Worm (Caenorhabditis elegans) whole organism, L1 larva: ENCODE measurements around the gene B0244.6.

Experiments
- C16A3.4 ChIP-seq: fragments of 150-350 bp; optimal IDR thresholded peaks from 2 replicates; lab custom pipeline; 2014; ENCODE audit warnings: missing biosample characterization, missing genetic modification characterization
- C34B4.2 ChIP-seq: sonication (generic microtip); optimal IDR thresholded peaks from 2 replicates; lab custom pipeline; 2017; ENCODE audit warnings: mild to moderate bottlenecking, missing genetic modification characterization, missing compliant biosample characterization
- F16B12.6 ChIP-seq: fragments of 150-350 bp; optimal IDR thresholded peaks from 2 replicates; lab custom pipeline; 2014; ENCODE audit warnings: missing biosample characterization, missing genetic modification characterization
- Y116A8C.19 ChIP-seq: sonication (generic microtip); optimal IDR thresholded peaks from 2 replicates; lab custom pipeline; 2016; ENCODE audit warnings: missing compliant biosample characterization, missing genetic modification characterization, borderline replicate concordance
- aha-1 ChIP-seq: fragments of 150-350 bp; optimal IDR thresholded peaks from 2 replicates; lab custom pipeline; 2014; ENCODE audit warnings: missing biosample characterization, missing genetic modification characterization
- alr-1 ChIP-seq: fragments of 200-800 bp; sonication (Bioruptor generic); optimal IDR thresholded peaks from 2 replicates; lab custom pipeline; 2018; ENCODE audit warnings: borderline replicate concordance, mild to moderate bottlenecking, missing genetic modification characterization, missing compliant biosample characterization
- aly-2 ChIP-seq: fragments of 150-350 bp; optimal IDR thresholded peaks from 2 replicates; lab custom pipeline; 2014; ENCODE audit warnings: missing biosample characterization, missing genetic modification characterization
- ceh-8 ChIP-seq: fragments of 200-800 bp; sonication (Bioruptor generic); optimal IDR thresholded peaks from 2 replicates; lab custom pipeline; 2018; ENCODE audit warnings: mild to moderate bottlenecking, missing genetic modification characterization, moderate library complexity, missing compliant biosample characterization
- ceh-82 ChIP-seq, 3 experiments: fragments of 150-350 bp in 1 of 3; sonication (generic microtip) in 2 of 3; optimal IDR thresholded peaks; 2 replicates each; lab custom pipeline; 2014 to 2017; ENCODE audit warnings: missing biosample characterization in 3 of 3, missing genetic modification characterization in 3 of 3
- ceh-88 ChIP-seq: fragments of 200-800 bp; sonication (Bioruptor generic); IDR thresholded peaks from 2 replicates; pipeline ENCODE4 v1.3.6; 2022; ENCODE audit warnings: missing genetic modification characterization, missing compliant biosample characterization
- ceh-90 ChIP-seq: sonication (generic microtip); optimal IDR thresholded peaks from 2 replicates; lab custom pipeline; 2016; ENCODE audit warnings: missing genetic modification characterization, missing compliant biosample characterization
- ces-1 ChIP-seq: fragments of 150-350 bp; optimal IDR thresholded peaks from 2 replicates; lab custom pipeline; 2014; ENCODE audit warnings: missing biosample characterization, missing genetic modification reagents, missing genetic modification characterization
- dpl-1 ChIP-seq, 3 experiments: fragments of 150-350 bp in 2 of 3; sonication (generic microtip) in 1 of 3; optimal IDR thresholded peaks; 2 replicates each; lab custom pipeline; 2014 to 2017; ENCODE audit warnings: missing biosample characterization in 3 of 3, missing genetic modification characterization in 3 of 3, missing genetic modification reagents in 3 of 3
- efl-1 ChIP-seq, 4 experiments: fragments of 150-350 bp; optimal IDR thresholded peaks in 3 of 4; peaks in 1 of 4; 1 replicate in 1 of 4; 2 replicates in 3 of 4; lab custom pipeline; 2014; ENCODE audit warnings: missing biosample characterization in 2 of 4, missing genetic modification characterization in 2 of 4, missing genetic modification reagents in 2 of 4
- efl-3 ChIP-seq: fragments of 200-800 bp; sonication (Bioruptor generic); optimal IDR thresholded peaks from 2 replicates; lab custom pipeline; 2018; ENCODE audit warnings: mild to moderate bottlenecking, missing genetic modification characterization, missing compliant biosample characterization
- egl-13 ChIP-seq: sonication (generic microtip); optimal IDR thresholded peaks from 2 replicates; lab custom pipeline; 2016; ENCODE audit warnings: missing genotype, missing genetic modification reagents, missing genetic modification characterization, missing compliant biosample characterization
- ets-5 ChIP-seq: fragments of 200-800 bp; sonication (Bioruptor generic); IDR thresholded peaks from 2 replicates; pipeline ENCODE4 v1.3.6; 2022; ENCODE audit warnings: missing genetic modification characterization, missing compliant biosample characterization
- fkh-10 ChIP-seq: sonication (generic microtip); optimal IDR thresholded peaks from 2 replicates; lab custom pipeline; 2017; ENCODE audit warnings: missing biosample characterization, missing genetic modification reagents, missing genetic modification characterization
- fkh-4 ChIP-seq: sonication (generic microtip); optimal IDR thresholded peaks from 2 replicates; lab custom pipeline; 2016; ENCODE audit warnings: missing compliant biosample characterization, missing genetic modification characterization, borderline replicate concordance
- fos-1 ChIP-seq: fragments of 150-350 bp; optimal IDR thresholded peaks from 2 replicates; lab custom pipeline; 2014; ENCODE audit warnings: missing biosample characterization, missing genetic modification characterization
- grh-1 ChIP-seq: fragments of 200-800 bp; sonication (Bioruptor generic); IDR thresholded peaks from 2 replicates; pipeline ENCODE4 v1.3.6; 2022; ENCODE audit warnings: missing genetic modification reagents, missing genetic modification characterization, missing compliant biosample characterization
- isw-1 ChIP-seq: fragments of 200-800 bp; sonication (Bioruptor generic); IDR thresholded peaks from 2 replicates; pipeline ENCODE4 v1.3.6; 2022; ENCODE audit warnings: missing genetic modification characterization, missing compliant biosample characterization
- jun-1 ChIP-seq: fragments of 150-350 bp; optimal IDR thresholded peaks from 2 replicates; lab custom pipeline; 2014; ENCODE audit warnings: missing biosample characterization, missing genetic modification reagents, missing genetic modification characterization
- lin-13 ChIP-seq: fragments of 150-350 bp; optimal IDR thresholded peaks from 2 replicates; lab custom pipeline; 2014; ENCODE audit warnings: missing biosample characterization, missing genetic modification reagents, missing genetic modification characterization
- lin-14 ChIP-seq: fragments of 200-800 bp; sonication (Bioruptor generic); optimal IDR thresholded peaks from 2 replicates; lab custom pipeline; 2018; ENCODE audit warnings: mild to moderate bottlenecking, missing genetic modification characterization, moderate library complexity, missing compliant biosample characterization
- lin-39 ChIP-seq: fragments of 150-350 bp; optimal IDR thresholded peaks from 2 replicates; lab custom pipeline; 2014; ENCODE audit warnings: missing biosample characterization, missing genetic modification reagents, missing genetic modification characterization
- lir-3 ChIP-seq: sonication (generic microtip); optimal IDR thresholded peaks from 2 replicates; lab custom pipeline; 2016; ENCODE audit warnings: mild to moderate bottlenecking, missing genetic modification characterization, moderate library complexity, missing compliant biosample characterization; ENCODE audit not compliant: poor library complexity
- mab-9 ChIP-seq: fragments of 200-800 bp; sonication (Bioruptor generic); IDR thresholded peaks from 2 replicates; pipeline ENCODE4 v1.3.6; 2022; ENCODE audit warnings: missing genetic modification reagents, missing genetic modification characterization, missing compliant biosample characterization
- mdl-1 ChIP-seq, 2 experiments: fragments of 150-350 bp; optimal IDR thresholded peaks; 2 replicates each; lab custom pipeline; 2014 to 2017; ENCODE audit warnings: missing biosample characterization in 2 of 2, missing genetic modification characterization in 2 of 2, inconsistent platforms in 1 of 2
- nhr-11 ChIP-seq: fragments of 150-350 bp; optimal IDR thresholded peaks from 2 replicates; lab custom pipeline; 2014; ENCODE audit warnings: missing biosample characterization, missing genetic modification characterization
- nhr-12 ChIP-seq: sonication (generic microtip); optimal IDR thresholded peaks from 2 replicates; lab custom pipeline; 2017; ENCODE audit warnings: missing biosample characterization, missing genetic modification characterization
- nhr-47 ChIP-seq: sonication (generic microtip); optimal IDR thresholded peaks from 2 replicates; lab custom pipeline; 2016; ENCODE audit warnings: mild to moderate bottlenecking, missing genetic modification characterization, moderate library complexity, missing compliant biosample characterization
- nhr-84 ChIP-seq: sonication (generic microtip); optimal IDR thresholded peaks from 2 replicates; lab custom pipeline; 2017; ENCODE audit warnings: missing biosample characterization, missing genetic modification characterization
- nhr-85 ChIP-seq: sonication (generic microtip); peaks from one replicate; lab custom pipeline; 2016; ENCODE audit warnings: missing genetic modification characterization, inconsistent platforms, missing compliant biosample characterization
- pag-3 ChIP-seq: sonication (generic microtip); optimal IDR thresholded peaks from 2 replicates; lab custom pipeline; 2017; ENCODE audit warnings: missing genetic modification characterization, mild to moderate bottlenecking, missing compliant biosample characterization, antibody characterized with exemption, borderline replicate concordance; ENCODE audit not compliant: insufficient read depth
- pax-3 ChIP-seq: fragments of 200-800 bp; sonication (Bioruptor generic); optimal IDR thresholded peaks from 2 replicates; lab custom pipeline; 2018; ENCODE audit warnings: mild to moderate bottlenecking, missing genetic modification characterization, moderate library complexity, missing compliant biosample characterization
- pqm-1 ChIP-seq: sonication (generic microtip); optimal IDR thresholded peaks from 3 replicates; lab custom pipeline; 2017; ENCODE audit warnings: missing biosample characterization, missing genetic modification characterization
- rnt-1 ChIP-seq: sonication (generic microtip); optimal IDR thresholded peaks from 2 replicates; lab custom pipeline; 2016; ENCODE audit warnings: mild to moderate bottlenecking, missing genetic modification characterization, moderate library complexity, missing compliant biosample characterization
- snu-23 ChIP-seq: sonication (generic microtip); optimal IDR thresholded peaks from 2 replicates; lab custom pipeline; 2016; ENCODE audit warnings: missing genetic modification characterization, missing compliant biosample characterization
- sox-4 ChIP-seq: sonication (generic microtip); optimal IDR thresholded peaks from 2 replicates; lab custom pipeline; 2016; ENCODE audit warnings: missing genetic modification characterization, missing compliant biosample characterization
- sptf-1 ChIP-seq: fragments of 150-350 bp; optimal IDR thresholded peaks from 2 replicates; lab custom pipeline; 2014; ENCODE audit warnings: missing biosample characterization, missing genetic modification characterization
- swsn-7 ChIP-seq: sonication (generic microtip); optimal IDR thresholded peaks from 2 replicates; lab custom pipeline; 2016; ENCODE audit warnings: missing genetic modification characterization, missing compliant biosample characterization
- tbx-2 ChIP-seq: sonication (generic microtip); optimal IDR thresholded peaks from 2 replicates; lab custom pipeline; 2016; ENCODE audit warnings: missing genetic modification characterization, missing compliant biosample characterization
- tlp-1 ChIP-seq: fragments of 150-350 bp; optimal IDR thresholded peaks from 2 replicates; lab custom pipeline; 2014; ENCODE audit warnings: missing biosample characterization, missing genetic modification characterization
- unc-30 ChIP-seq: sonication (generic microtip); optimal IDR thresholded peaks from 2 replicates; lab custom pipeline; 2017; ENCODE audit warnings: missing biosample characterization, missing genetic modification characterization
- unc-62 ChIP-seq: fragments of 150-350 bp; optimal IDR thresholded peaks from 2 replicates; lab custom pipeline; 2014; ENCODE audit warnings: missing biosample characterization, missing genetic modification reagents, missing genetic modification characterization
- unc-86 ChIP-seq: sonication (generic microtip); optimal IDR thresholded peaks from 2 replicates; lab custom pipeline; 2016; ENCODE audit warnings: missing genetic modification characterization, missing compliant biosample characterization
- unc-98 ChIP-seq: fragments of 200-800 bp; sonication (Bioruptor generic); IDR thresholded peaks from 2 replicates; pipeline ENCODE4 v1.3.6; 2022; ENCODE audit warnings: missing genetic modification characterization, missing compliant biosample characterization
- vab-15 ChIP-seq: sonication (generic microtip); optimal IDR thresholded peaks from 2 replicates; lab custom pipeline; 2017; ENCODE audit warnings: missing genotype, mild to moderate bottlenecking, missing genetic modification characterization, missing compliant biosample characterization
- xbp-1 ChIP-seq: sonication (generic microtip); optimal IDR thresholded peaks from 2 replicates; lab custom pipeline; 2016; ENCODE audit warnings: missing genetic modification characterization, missing compliant biosample characterization
- zag-1 ChIP-seq: fragments of 150-350 bp; optimal IDR thresholded peaks from 2 replicates; lab custom pipeline; 2014; ENCODE audit warnings: missing biosample characterization, missing genetic modification characterization
- ztf-11 ChIP-seq, 2 experiments: sonication (generic microtip); optimal IDR thresholded peaks; 2 replicates each; lab custom pipeline; 2016 to 2017; ENCODE audit warnings: missing genetic modification characterization in 2 of 2, missing biosample characterization in 1 of 2, missing compliant biosample characterization in 1 of 2

B0244.6 gene

ce11 chrIII:5721888-5722287 lies 15.9 kb upstream of the B0244.6 start (continued):
- TF ChIP-seq pax-3 (tag; lab: Kevin White, UChicago) (peak; percentile 86), aly-2 (tag; lab: Kevin White, UChicago) (no peak), zag-1 (tag; lab: Kevin White, UChicago) (no peak), mdl-1 (tag; optimal IDR thresholded peaks at IDR 0.05; lab: Kevin White, UChicago) (peak in 1 of 2 experiments; percentile 21), dpl-1 (GFP tag; optimal IDR thresholded peaks at IDR 0.05; lab: Kevin White, UChicago) (peak; percentile 81 to 91 (median 90)), grh-1 (GFP tag; lab: Robert Waterston, UW) (peak; percentile 65), F16B12.6 (tag; lab: Kevin White, UChicago) (no peak), sptf-1 (no peak), nhr-84 (tag; lab: Kevin White, UChicago) (no peak), sox-4 (peak; percentile 93), tlp-1 (tag; lab: Kevin White, UChicago) (no peak), lin-14 (GFP tag; lab: Kevin White, UChicago) (peak; percentile 77), pag-3 (tag; lab: Kevin White, UChicago) (peak; percentile 69), alr-1 (tag; lab: Kevin White, UChicago) (no peak), tbx-2 (tag; lab: Kevin White, UChicago) (peak; percentile 87), unc-62 (GFP tag; lab: Kevin White, UChicago) (no peak), ets-5 (GFP tag; lab: Robert Waterston, UW) (no peak), ces-1 (no peak), C34B4.2 (tag; lab: Kevin White, UChicago) (no peak), mab-9 (peak; percentile 60), ceh-88 (GFP tag; lab: Robert Waterston, UW) (no peak), efl-3 (GFP tag; lab: Kevin White, UChicago) (peak; percentile 37), nhr-85 (tag; lab: Kevin White, UChicago) (peak; percentile 89), nhr-47 (peak; percentile 88), unc-98 (no peak; the same call in 1 of the 2 replicates), fkh-4 (tag; lab: Kevin White, UChicago) (peak; percentile 93), xbp-1 (tag; lab: Kevin White, UChicago) (peak; percentile 85), egl-13 (peak; percentile 80), lin-13 (GFP tag; lab: Kevin White, UChicago) (peak; percentile 66), nhr-11 (tag; lab: Kevin White, UChicago) (peak; percentile 34), lir-3 (tag; lab: Kevin White, UChicago) (peak; percentile 94), unc-30 (tag; lab: Kevin White, UChicago) (no peak), jun-1 (tag; lab: Kevin White, UChicago) (peak; percentile 61), swsn-7 (tag; lab: Kevin White, UChicago) (peak; percentile 78), fos-1 (tag; lab: Kevin White, UChicago) (peak; percentile 28), Y116A8C.19 (tag; lab: Kevin White, UChicago) (peak; percentile 68), nhr-12 (tag; lab: Kevin White, UChicago) (no peak), lin-39 (tag; lab: Kevin White, UChicago) (peak; percentile 34), ceh-90 (tag; lab: Kevin White, UChicago) (peak; percentile 94), efl-1 (optimal IDR thresholded peaks at IDR 0.05; lab: Kevin White, UChicago) (peak; percentile 91 to 93), efl-1 (GFP tag; optimal IDR thresholded peaks at IDR 0.05 in 1 of 2; lab: Kevin White, UChicago) (peak; percentile 90 to 99), unc-86 (tag; lab: Kevin White, UChicago) (peak; percentile 55), ceh-82 (tag; optimal IDR thresholded peaks at IDR 0.05; lab: Kevin White, UChicago) (peak; percentile 45 to 66 (median 60)), isw-1 (GFP tag; lab: Robert Waterston, UW) (peak; percentile 54), vab-15 (tag; lab: Kevin White, UChicago) (no peak), pqm-1 (tag; lab: Kevin White, UChicago) (no peak), rnt-1 (tag; lab: Kevin White, UChicago) (peak; percentile 98), aha-1 (no peak), snu-23 (GFP tag; lab: Kevin White, UChicago) (peak; percentile 83), C16A3.4 (tag; lab: Kevin White, UChicago) (peak; percentile 45), ztf-11 (tag; optimal IDR thresholded peaks at IDR 0.05; lab: Kevin White, UChicago) (peak in 1 of 2 experiments; percentile 88), ceh-8 (GFP tag; lab: Kevin White, UChicago) (peak; percentile 13), fkh-10 (peak; percentile 34)
